Fruit fly (Drosophila melanogaster): Measurements from ENCODE around the gene CG9109.

The CG9109 gene

DNA sequence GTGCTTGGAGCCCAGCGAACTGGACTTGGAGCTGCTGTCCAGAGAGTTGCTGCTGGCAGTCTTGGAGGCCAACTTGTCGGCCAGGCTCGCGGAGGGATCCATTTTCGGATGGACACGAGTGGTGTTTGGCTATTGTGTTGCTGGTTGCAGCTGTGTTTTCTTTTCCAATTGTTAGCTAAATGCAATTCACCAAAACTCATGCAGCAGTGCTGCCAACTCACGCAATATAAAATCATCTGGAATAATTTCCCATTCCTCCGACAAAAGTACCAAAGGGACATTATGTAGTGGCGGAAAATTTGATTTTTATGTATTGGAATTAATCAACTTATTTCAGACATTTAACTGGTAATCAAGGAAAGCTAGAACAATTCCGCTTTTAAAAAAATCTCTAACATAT is 2.5 kb upstream of the CG9109 start, which contains the start of gene mtm (continued):
- TF ChIP-seq CG12104 (GFP tag; optimal IDR thresholded peaks at IDR 0.05) (no peak), CG10431 (GFP tag; optimal IDR thresholded peaks at IDR 0.05) (no peak), Dek (tag; optimal IDR thresholded peaks at IDR 0.05) (no peak), slbo (GFP tag; IDR thresholded peaks at IDR 0.05) (no peak), CG7271 (tag; optimal IDR thresholded peaks at IDR 0.05) (no peak), CG14860 (GFP tag; IDR thresholded peaks at IDR 0.05; ENCODE audit: partially characterized antibody) (no peak), MBD-R2 (GFP tag; IDR thresholded peaks at IDR 0.05) (peak; percentile 95), CG15011 (GFP tag; optimal IDR thresholded peaks at IDR 0.05) (no peak), Hr3 (GFP tag; optimal IDR thresholded peaks at IDR 0.05) (no peak), crp (GFP tag; optimal IDR thresholded peaks at IDR 0.05) (peak; percentile 40 to 91), scrt (GFP tag; optimal IDR thresholded peaks at IDR 0.05) (no peak), chinmo (GFP tag; IDR thresholded peaks at IDR 0.05; ENCODE audit: partially characterized antibody) (0 out of 4 replicates have a peak, but pooled peaks have one; percentile 41), CG12155 (GFP tag; optimal IDR thresholded peaks at IDR 0.05) (no peak), jing (GFP tag; optimal IDR thresholded peaks at IDR 0.05) (no peak), Drgx (GFP tag; IDR thresholded peaks at IDR 0.05) (no peak), CG18011 (GFP tag; optimal IDR thresholded peaks at IDR 0.05) (no peak), gt (GFP tag; IDR thresholded peaks at IDR 0.05) (no peak), ac (GFP tag; optimal IDR thresholded peaks at IDR 0.05) (no peak), CG7839 (tag; optimal IDR thresholded peaks at IDR 0.05) (no peak), CG1603 (tag; optimal IDR thresholded peaks at IDR 0.05) (peak; percentile 53), CG17359 (tag; optimal IDR thresholded peaks at IDR 0.05) (no peak), dpn (GFP tag; optimal IDR thresholded peaks at IDR 0.05) (no peak), hkb (optimal IDR thresholded peaks at IDR 0.05) (no peak), hkb (GFP tag; IDR thresholded peaks at IDR 0.05) (no peak), CG18476 (GFP tag; optimal IDR thresholded peaks at IDR 0.05) (no peak), slou (GFP tag; optimal IDR thresholded peaks at IDR 0.05) (no peak), Adf1 (GFP tag; IDR thresholded peaks at IDR 0.05) (no peak), BEAF-32 (GFP tag; optimal IDR thresholded peaks at IDR 0.05) (peak; percentile 3), Sox102F (GFP tag; optimal IDR thresholded peaks at IDR 0.05) (no peak), kni (GFP tag; optimal IDR thresholded peaks at IDR 0.05) (no peak), CG5953 (GFP tag; IDR thresholded peaks at IDR 0.05) (no peak), bowl (GFP tag; IDR thresholded peaks at IDR 0.05) (no peak), pnt (GFP tag; optimal IDR thresholded peaks at IDR 0.05) (no peak), YL-1 (GFP tag; optimal IDR thresholded peaks at IDR 0.05) (peak; percentile 47), hbn (GFP tag; IDR thresholded peaks at IDR 0.05; ENCODE audit: partially characterized antibody) (0 out of 2 replicates have a peak, but pooled peaks have one; percentile 19), Atf3 (GFP tag; optimal IDR thresholded peaks at IDR 0.05) (no peak), CG13287 (GFP tag; IDR thresholded peaks at IDR 0.05; ENCODE audit: partially characterized antibody) (no peak; the same call in 1 of the 2 replicates), psq (GFP tag; optimal IDR thresholded peaks at IDR 0.05) (no peak), Nf-YA (GFP tag; IDR thresholded peaks at IDR 0.05) (no peak), jigr1 (GFP tag; IDR thresholded peaks at IDR 0.05) (no peak), MESR4 (GFP tag; optimal IDR thresholded peaks at IDR 0.05) (peak; percentile 74), CG4707 (GFP tag; optimal IDR thresholded peaks at IDR 0.05) (no peak), Myb (GFP tag; optimal IDR thresholded peaks at IDR 0.05) (no peak), CG15073 (GFP tag; optimal IDR thresholded peaks at IDR 0.05) (no peak), CG16779 (GFP tag; IDR thresholded peaks at IDR 0.05) (no peak), Ada2b (GFP tag; IDR thresholded peaks at IDR 0.05) (no peak)
